Worm (Caenorhabditis elegans) whole organism, L3 larva: ENCODE measurements around the gene R11D1.1.

Source experiments
- ama-1 ChIP-seq: fragments of 150-350 bp; optimal IDR thresholded peaks from 2 replicates; lab custom pipeline; 2018
- fos-1 ChIP-seq: fragments of 150-350 bp; optimal IDR thresholded peaks from 2 replicates; lab custom pipeline; 2014; ENCODE audit warnings: missing biosample characterization, missing genetic modification characterization
- lin-39 ChIP-seq: fragments of 150-350 bp; optimal IDR thresholded peaks from 2 replicates; lab custom pipeline; 2018; ENCODE audit warnings: missing biosample characterization, missing genetic modification reagents, missing genetic modification characterization
- pqm-1 ChIP-seq: fragments of 150-350 bp; optimal IDR thresholded peaks from 2 replicates; lab custom pipeline; 2017; ENCODE audit warnings: missing biosample characterization, missing genetic modification characterization, inconsistent platforms
- sea-2 ChIP-seq: fragments of 150-350 bp; sonication (generic microtip); optimal IDR thresholded peaks from 4 replicates; lab custom pipeline; 2014; ENCODE audit warnings: missing biosample characterization, missing genetic modification reagents, missing genetic modification characterization
- unc-62 ChIP-seq: fragments of 150-350 bp; sonication (generic microtip); optimal IDR thresholded peaks from 4 replicates; lab custom pipeline; 2014; ENCODE audit warnings: missing biosample characterization, missing genetic modification reagents, missing genetic modification characterization

ce11 chrV:12749558-12749957, 45.4 kb downstream of the R11D1.1 start:
- TF ChIP-seq unc-62 (no peak), fos-1 (tag; lab: Kevin White, UChicago) (no peak), ama-1 (lab: Kevin White, UChicago) (no peak), sea-2 (GFP tag; lab: Kevin White, UChicago) (no peak), pqm-1 (tag; lab: Kevin White, UChicago) (no peak), lin-39 (tag; lab: Kevin White, UChicago) (no peak)
